Fruit fly (Drosophila melanogaster): ENCODE measurements around the gene CG15484.

DNA sequence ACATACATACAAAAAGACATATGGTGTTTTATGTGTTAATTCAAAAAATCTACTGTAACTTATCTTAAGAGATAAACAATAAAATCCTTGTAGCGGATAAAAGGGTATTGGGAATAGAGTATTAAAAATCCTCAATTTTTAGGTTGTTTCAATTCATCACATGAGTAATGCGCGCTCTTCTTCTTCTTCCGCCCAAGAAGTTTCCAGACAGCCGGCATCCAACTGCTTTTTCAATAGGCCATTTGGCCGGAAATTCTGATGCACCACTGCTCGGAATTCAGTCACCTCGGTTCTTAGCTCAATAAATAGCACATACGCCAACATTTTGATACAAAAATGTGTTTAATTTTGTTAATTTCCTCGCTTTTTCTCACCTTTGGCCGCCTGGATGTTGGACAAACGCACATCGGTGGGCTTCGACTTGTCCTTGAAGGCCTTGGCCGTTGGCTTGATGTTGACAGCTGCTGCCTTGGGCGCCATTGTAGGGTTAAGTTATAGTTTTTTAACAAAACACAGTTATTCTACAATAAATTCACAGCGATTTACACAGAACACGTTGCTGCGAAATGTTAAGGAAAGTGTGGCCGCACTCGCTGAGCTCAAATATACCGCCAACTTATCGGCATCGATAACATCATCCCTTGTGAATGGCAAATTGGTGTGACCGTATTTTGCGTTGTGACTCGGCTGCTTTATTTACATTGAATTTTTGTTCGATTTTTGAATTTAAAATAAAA is 15.0 kb downstream of the CG15484 start, which contains the start of the genes CCT4 and CG6153:
- TF ChIP-seq slp2 (GFP tag; optimal IDR thresholded peaks at IDR 0.05) (no peak), esg (GFP tag; conservative IDR thresholded peaks at IDR 0.05) (no peak), CG33557 (GFP tag; optimal IDR thresholded peaks at IDR 0.05) (no peak)

Measured in whole organism, embryonic.